Fruit fly (Drosophila melanogaster) whole organism, adult: ENCODE measurements around the gene fng.

Source experiments
- CG12768 ChIP-seq: fragments of 200-800 bp; sonication (Bioruptor generic); optimal IDR thresholded peaks from 2 replicates; lab custom pipeline; 2017; ENCODE audit warnings: missing biosample characterization, missing genetic modification characterization, mild to moderate bottlenecking, moderate library complexity, missing genetic modification reagents
- CG14711 ChIP-seq: fragments of 200-800 bp; sonication (Bioruptor generic); optimal IDR thresholded peaks from 2 replicates; lab custom pipeline; 2018; ENCODE audit warnings: missing biosample characterization, mild to moderate bottlenecking, missing genetic modification characterization, moderate library complexity
- CG1620 ChIP-seq: fragments of 200-800 bp; sonication (Bioruptor generic); optimal IDR thresholded peaks from 2 replicates; lab custom pipeline; 2016; ENCODE audit warnings: missing biosample characterization, missing genetic modification characterization
- CG7101 ChIP-seq: fragments of 200-800 bp; sonication (Bioruptor generic); optimal IDR thresholded peaks from 2 replicates; lab custom pipeline; 2018; ENCODE audit warnings: missing biosample characterization, mild to moderate bottlenecking, missing genetic modification characterization, moderate library complexity
- tj ChIP-seq: fragments of 200-800 bp; sonication (Bioruptor generic); optimal IDR thresholded peaks from 3 replicates; lab custom pipeline; 2017; ENCODE audit warnings: missing biosample characterization, mild to moderate bottlenecking, missing genetic modification characterization, moderate library complexity

DNA sequence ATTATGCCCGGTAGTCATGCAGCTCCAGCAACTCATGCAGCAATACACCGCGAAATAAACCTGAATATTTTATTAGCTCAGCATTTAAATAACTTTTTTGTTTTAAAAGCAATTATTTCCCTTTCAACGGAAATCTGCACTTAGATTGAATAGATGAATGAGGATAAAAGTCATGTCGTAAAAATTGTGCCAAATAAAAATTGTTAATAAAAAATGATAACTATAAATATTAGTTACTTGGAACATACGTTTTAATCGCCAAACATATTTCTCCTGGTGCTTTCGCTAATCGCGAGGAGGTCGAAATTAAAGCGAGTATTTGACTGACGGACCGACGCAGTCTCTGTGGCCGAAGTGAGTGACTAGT, 2.8 kb upstream of the fng start:
- TF ChIP-seq CG7101 (tag; lab: Kevin White, UChicago), result no peak
- no peak for TF ChIP-seq CG14711
- no peak for TF ChIP-seq tj (GFP tag; lab: Kevin White, UChicago)
- TF ChIP-seq CG1620 (GFP tag; lab: Kevin White, UChicago), result no peak
- no peak for TF ChIP-seq CG12768
